Fruit fly (Drosophila melanogaster) whole organism, adult: ENCODE measurements around the gene sls.
A peak's percentile ranks its signal among the peaks of the same experiment; 100 is the strongest.

Experiments used
- CG11617 ChIP-seq: fragments of 200-800 bp; sonication (Bioruptor generic); optimal IDR thresholded peaks from 2 replicates; lab custom pipeline; 2017; ENCODE audit warnings: mild to moderate bottlenecking, missing biosample characterization, missing genetic modification reagents, missing genetic modification characterization
- CG12768 ChIP-seq: fragments of 200-800 bp; sonication (Bioruptor generic); optimal IDR thresholded peaks from 2 replicates; lab custom pipeline; 2017; ENCODE audit warnings: missing biosample characterization, missing genetic modification characterization, mild to moderate bottlenecking, moderate library complexity, missing genetic modification reagents
- CG1620 ChIP-seq: fragments of 200-800 bp; sonication (Bioruptor generic); optimal IDR thresholded peaks from 2 replicates; lab custom pipeline; 2016; ENCODE audit warnings: missing biosample characterization, missing genetic modification characterization
- CG33017 ChIP-seq: fragments of 200-800 bp; sonication (Bioruptor generic); optimal IDR thresholded peaks from 2 replicates; lab custom pipeline; 2018; ENCODE audit warnings: missing biosample characterization, mild to moderate bottlenecking, missing genetic modification characterization, moderate library complexity
- CG5204 ChIP-seq: fragments of 200-800 bp; sonication (Bioruptor generic); optimal IDR thresholded peaks from 2 replicates; lab custom pipeline; 2016; ENCODE audit warnings: missing biosample characterization, missing genetic modification characterization
- CG7045 ChIP-seq: fragments of 200-800 bp; sonication (Bioruptor generic); optimal IDR thresholded peaks from 2 replicates; lab custom pipeline; 2017; ENCODE audit warnings: missing biosample characterization, mild to moderate bottlenecking, missing genetic modification characterization
- Hr96 ChIP-seq: fragments of 200-800 bp; sonication (Bioruptor generic); optimal IDR thresholded peaks from 2 replicates; lab custom pipeline; 2016; ENCODE audit warnings: missing biosample characterization, missing genetic modification characterization
- Mnt ChIP-seq: fragments of 200-800 bp; sonication (Bioruptor generic); optimal IDR thresholded peaks from 2 replicates; lab custom pipeline; 2016; ENCODE audit warnings: missing biosample characterization, mild to moderate bottlenecking, missing genetic modification characterization
- cic ChIP-seq: fragments of 200-800 bp; sonication (Bioruptor generic); optimal IDR thresholded peaks from 2 replicates; lab custom pipeline; 2017; ENCODE audit warnings: missing biosample characterization, mild to moderate bottlenecking, missing genetic modification characterization, moderate library complexity
- kay ChIP-seq: fragments of 200-800 bp; sonication (Bioruptor generic); peaks from one replicate; lab custom pipeline; 2016; ENCODE audit warnings: missing biosample characterization, missing genetic modification characterization, borderline replicate concordance
- ovo ChIP-seq: fragments of 200-800 bp; sonication (Bioruptor generic); optimal IDR thresholded peaks from 2 replicates; lab custom pipeline; 2016; ENCODE audit warnings: missing biosample characterization, missing genetic modification characterization
- tj ChIP-seq: fragments of 200-800 bp; sonication (Bioruptor generic); optimal IDR thresholded peaks from 3 replicates; lab custom pipeline; 2017; ENCODE audit warnings: missing biosample characterization, mild to moderate bottlenecking, missing genetic modification characterization, moderate library complexity

DNA sequence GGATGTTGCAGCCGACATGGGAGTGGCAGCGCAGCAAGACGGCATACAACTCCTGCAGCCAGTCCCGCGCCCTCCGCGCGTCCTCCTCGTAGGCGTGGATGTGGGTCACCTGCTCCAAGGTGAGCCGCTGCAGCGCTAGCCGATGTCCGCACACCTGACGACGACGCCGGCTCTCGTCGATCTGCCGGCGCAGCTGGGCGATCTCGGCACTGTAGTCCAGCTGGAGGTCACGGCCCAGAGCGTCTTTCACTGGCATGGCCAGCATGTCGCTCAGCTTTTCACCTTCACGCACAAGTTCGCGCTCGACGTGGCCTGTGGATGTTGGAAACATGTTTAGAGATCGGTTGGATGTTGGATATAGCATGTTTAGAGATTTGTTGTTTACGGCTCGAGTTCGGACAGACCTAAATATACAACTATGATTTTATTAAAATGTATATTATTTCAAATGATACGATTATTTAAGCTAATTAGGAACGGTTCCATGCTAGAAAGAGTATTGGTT lies 42.1 kb upstream of the sls start:
- TF ChIP-seq CG11617 (GFP tag; lab: Kevin White, UChicago) (no peak), tj (GFP tag; lab: Kevin White, UChicago) (no peak), kay (peak; percentile 32), cic (no peak), CG1620 (GFP tag; lab: Kevin White, UChicago) (no peak), CG5204 (GFP tag; lab: Kevin White, UChicago) (no peak), CG7045 (GFP tag; lab: Kevin White, UChicago) (no peak), Mnt (GFP tag; lab: Kevin White, UChicago) (no peak), Hr96 (no peak), CG12768 (GFP tag; lab: Kevin White, UChicago) (no peak), CG33017 (tag; lab: Kevin White, UChicago) (no peak), ovo (no peak)
